Fruit fly (Drosophila melanogaster): ENCODE measurements around the gene CG8668.

DNA sequence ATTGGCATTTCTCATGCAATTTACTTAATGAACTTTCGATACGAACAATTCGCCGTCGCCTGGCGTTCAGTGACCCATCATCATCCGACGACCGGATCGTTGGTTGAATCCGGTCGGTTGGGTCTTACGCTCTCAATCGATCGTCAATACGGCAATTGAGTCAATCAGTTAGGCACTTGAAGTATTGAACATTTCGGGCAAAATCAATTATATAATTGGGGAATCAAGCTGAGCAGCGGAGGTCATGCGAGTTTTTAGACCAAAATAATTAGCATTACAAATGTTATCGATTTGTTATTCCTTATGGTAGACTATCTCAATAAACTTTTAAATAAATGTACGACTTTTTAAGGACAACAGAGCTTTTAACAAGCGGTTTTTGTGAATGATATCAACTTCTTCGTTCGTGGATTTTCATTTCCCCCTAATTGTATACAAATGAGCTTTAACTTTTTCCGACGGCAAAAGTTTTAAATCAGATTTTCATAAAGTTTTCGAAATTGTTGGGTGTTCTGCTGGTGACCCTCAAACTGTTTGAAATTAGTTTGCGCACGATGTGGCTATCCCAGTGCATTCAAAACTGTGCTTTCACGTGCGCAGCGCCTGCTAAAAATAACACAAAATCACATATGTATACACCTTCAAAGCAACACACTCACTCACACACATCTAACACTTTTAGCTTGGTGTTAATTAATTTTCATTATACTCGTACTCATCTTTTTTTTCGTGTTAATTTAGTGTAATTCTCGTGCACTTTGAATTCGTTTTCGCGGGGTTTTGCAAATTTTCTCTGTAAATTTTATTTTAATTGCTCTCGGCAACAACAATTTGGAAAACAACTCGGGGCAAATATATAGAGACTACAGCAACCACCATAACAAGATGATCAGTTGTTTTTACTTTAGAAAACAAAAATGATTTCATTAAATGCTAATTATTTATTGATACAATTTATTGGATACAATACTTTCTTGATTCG, 28.5 kb upstream of the CG8668 start:
- TF ChIP-seq CG13204 (GFP tag; optimal IDR thresholded peaks at IDR 0.05) (no peak), CG9948 (tag; optimal IDR thresholded peaks at IDR 0.05) (no peak), fd96Ca (GFP tag; IDR thresholded peaks at IDR 0.05) (no peak)

All from whole organism, pupa.